Worm (Caenorhabditis elegans) whole organism, L1 larva: ENCODE results near the gene Y119D3B.12.
A peak's percentile ranks its signal among the peaks of the same experiment; 100 is the strongest.

ENCODE experiments used
- C16A3.4 ChIP-seq: fragments of 150-350 bp; optimal IDR thresholded peaks from 2 replicates; lab custom pipeline; 2014; ENCODE audit warnings: missing biosample characterization, missing genetic modification characterization
- F16B12.6 ChIP-seq: fragments of 150-350 bp; optimal IDR thresholded peaks from 2 replicates; lab custom pipeline; 2014; ENCODE audit warnings: missing biosample characterization, missing genetic modification characterization
- Y116A8C.19 ChIP-seq: sonication (generic microtip); optimal IDR thresholded peaks from 2 replicates; lab custom pipeline; 2016; ENCODE audit warnings: missing compliant biosample characterization, missing genetic modification characterization, borderline replicate concordance
- aha-1 ChIP-seq: fragments of 150-350 bp; optimal IDR thresholded peaks from 2 replicates; lab custom pipeline; 2014; ENCODE audit warnings: missing biosample characterization, missing genetic modification characterization
- alr-1 ChIP-seq: fragments of 200-800 bp; sonication (Bioruptor generic); optimal IDR thresholded peaks from 2 replicates; lab custom pipeline; 2018; ENCODE audit warnings: borderline replicate concordance, mild to moderate bottlenecking, missing genetic modification characterization, missing compliant biosample characterization
- ceh-82 ChIP-seq, 3 experiments: fragments of 150-350 bp in 1 of 3; sonication (generic microtip) in 2 of 3; optimal IDR thresholded peaks; 2 replicates each; lab custom pipeline; 2014 to 2017; ENCODE audit warnings: missing biosample characterization in 3 of 3, missing genetic modification characterization in 3 of 3
- ceh-88 ChIP-seq: fragments of 200-800 bp; sonication (Bioruptor generic); IDR thresholded peaks from 2 replicates; pipeline ENCODE4 v1.3.6; 2022; ENCODE audit warnings: missing genetic modification characterization, missing compliant biosample characterization
- dpl-1 ChIP-seq, 3 experiments: fragments of 150-350 bp in 2 of 3; sonication (generic microtip) in 1 of 3; optimal IDR thresholded peaks; 2 replicates each; lab custom pipeline; 2014 to 2017; ENCODE audit warnings: missing biosample characterization in 3 of 3, missing genetic modification characterization in 3 of 3, missing genetic modification reagents in 3 of 3
- dsc-1 ChIP-seq: sonication (generic microtip); optimal IDR thresholded peaks from 2 replicates; lab custom pipeline; 2016; ENCODE audit warnings: mild to moderate bottlenecking, missing genetic modification characterization, missing compliant biosample characterization
- efl-1 ChIP-seq, 4 experiments: fragments of 150-350 bp; optimal IDR thresholded peaks in 3 of 4; peaks in 1 of 4; 1 replicate in 1 of 4; 2 replicates in 3 of 4; lab custom pipeline; 2014; ENCODE audit warnings: missing biosample characterization in 2 of 4, missing genetic modification characterization in 2 of 4, missing genetic modification reagents in 2 of 4
- efl-3 ChIP-seq: fragments of 200-800 bp; sonication (Bioruptor generic); optimal IDR thresholded peaks from 2 replicates; lab custom pipeline; 2018; ENCODE audit warnings: mild to moderate bottlenecking, missing genetic modification characterization, missing compliant biosample characterization
- elt-3 ChIP-seq, 6 experiments: fragments of 150-350 bp in 1 of 6; sonication (generic microtip); optimal IDR thresholded peaks; 2 replicates each; lab custom pipeline; 2017 to 2018; ENCODE audit warnings: missing biosample characterization in 6 of 6, missing genetic modification characterization in 6 of 6, inconsistent platforms in 1 of 6
- ets-5 ChIP-seq: fragments of 200-800 bp; sonication (Bioruptor generic); IDR thresholded peaks from 2 replicates; pipeline ENCODE4 v1.3.6; 2022; ENCODE audit warnings: missing genetic modification characterization, missing compliant biosample characterization
- fkh-10 ChIP-seq: sonication (generic microtip); optimal IDR thresholded peaks from 2 replicates; lab custom pipeline; 2017; ENCODE audit warnings: missing biosample characterization, missing genetic modification reagents, missing genetic modification characterization
- fkh-8 ChIP-seq: sonication (generic microtip); optimal IDR thresholded peaks from 2 replicates; lab custom pipeline; 2016; ENCODE audit warnings: mild to moderate bottlenecking, missing genetic modification characterization, missing compliant biosample characterization
- fos-1 ChIP-seq: fragments of 150-350 bp; optimal IDR thresholded peaks from 2 replicates; lab custom pipeline; 2014; ENCODE audit warnings: missing biosample characterization, missing genetic modification characterization
- hpl-2 ChIP-seq: fragments of 150-350 bp; optimal IDR thresholded peaks from 2 replicates; lab custom pipeline; 2014; ENCODE audit warnings: missing biosample characterization, missing genetic modification reagents, missing genetic modification characterization
- isw-1 ChIP-seq: fragments of 200-800 bp; sonication (Bioruptor generic); IDR thresholded peaks from 2 replicates; pipeline ENCODE4 v1.3.6; 2022; ENCODE audit warnings: missing genetic modification characterization, missing compliant biosample characterization
- jun-1 ChIP-seq: fragments of 150-350 bp; optimal IDR thresholded peaks from 2 replicates; lab custom pipeline; 2014; ENCODE audit warnings: missing biosample characterization, missing genetic modification reagents, missing genetic modification characterization
- lin-13 ChIP-seq: fragments of 150-350 bp; optimal IDR thresholded peaks from 2 replicates; lab custom pipeline; 2014; ENCODE audit warnings: missing biosample characterization, missing genetic modification reagents, missing genetic modification characterization
- lin-35 ChIP-seq, 2 experiments: fragments of 150-350 bp; optimal IDR thresholded peaks; 2 replicates each; lab custom pipeline; 2014; ENCODE audit warnings: missing biosample characterization in 2 of 2, missing genetic modification characterization in 2 of 2, missing genetic modification reagents in 2 of 2
- lin-39 ChIP-seq: fragments of 150-350 bp; optimal IDR thresholded peaks from 2 replicates; lab custom pipeline; 2014; ENCODE audit warnings: missing biosample characterization, missing genetic modification reagents, missing genetic modification characterization
- lsy-2 ChIP-seq, 2 experiments: fragments of 150-350 bp; optimal IDR thresholded peaks; 2 replicates each; lab custom pipeline; 2014; ENCODE audit warnings: missing biosample characterization in 2 of 2, missing genetic modification characterization in 2 of 2
- mep-1 ChIP-seq: fragments of 150-350 bp; optimal IDR thresholded peaks from 2 replicates; lab custom pipeline; 2014; ENCODE audit warnings: missing biosample characterization, missing genetic modification characterization
- nhr-12 ChIP-seq: sonication (generic microtip); optimal IDR thresholded peaks from 2 replicates; lab custom pipeline; 2017; ENCODE audit warnings: missing biosample characterization, missing genetic modification characterization
- nhr-19 ChIP-seq: fragments of 200-800 bp; sonication (Bioruptor generic); conservative IDR thresholded peaks from 2 replicates; pipeline ENCODE4 v1.3.6; 2022; ENCODE audit warnings: missing genetic modification characterization, missing compliant biosample characterization
- nhr-20 ChIP-seq: sonication (generic microtip); optimal IDR thresholded peaks from 2 replicates; lab custom pipeline; 2016; ENCODE audit warnings: mild to moderate bottlenecking, missing genetic modification characterization, missing compliant biosample characterization
- nhr-237 ChIP-seq: fragments of 150-350 bp; optimal IDR thresholded peaks from 2 replicates; lab custom pipeline; 2014; ENCODE audit warnings: missing biosample characterization, missing genetic modification characterization
- nhr-28 ChIP-seq: fragments of 150-350 bp; optimal IDR thresholded peaks from 2 replicates; lab custom pipeline; 2014; ENCODE audit warnings: missing biosample characterization, missing genetic modification characterization
- nhr-47 ChIP-seq: sonication (generic microtip); optimal IDR thresholded peaks from 2 replicates; lab custom pipeline; 2016; ENCODE audit warnings: mild to moderate bottlenecking, missing genetic modification characterization, moderate library complexity, missing compliant biosample characterization
- nhr-71 ChIP-seq: sonication (generic microtip); optimal IDR thresholded peaks from 2 replicates; lab custom pipeline; 2016; ENCODE audit warnings: mild to moderate bottlenecking, missing genetic modification characterization, moderate library complexity, missing compliant biosample characterization
- nhr-76 ChIP-seq: sonication (generic microtip); optimal IDR thresholded peaks from 2 replicates; lab custom pipeline; 2017; ENCODE audit warnings: missing biosample characterization, missing genetic modification characterization
- nhr-77 ChIP-seq: fragments of 150-350 bp; optimal IDR thresholded peaks from 2 replicates; lab custom pipeline; 2014; ENCODE audit warnings: missing biosample characterization, missing genetic modification characterization
- nhr-84 ChIP-seq: sonication (generic microtip); optimal IDR thresholded peaks from 2 replicates; lab custom pipeline; 2017; ENCODE audit warnings: missing biosample characterization, missing genetic modification characterization
- nhr-90 ChIP-seq: sonication (generic microtip); optimal IDR thresholded peaks from 2 replicates; lab custom pipeline; 2016; ENCODE audit warnings: mild to moderate bottlenecking, missing genetic modification characterization, missing compliant biosample characterization; ENCODE audit not compliant: poor library complexity
- pag-3 ChIP-seq: sonication (generic microtip); optimal IDR thresholded peaks from 2 replicates; lab custom pipeline; 2017; ENCODE audit warnings: missing genetic modification characterization, mild to moderate bottlenecking, missing compliant biosample characterization, antibody characterized with exemption, borderline replicate concordance; ENCODE audit not compliant: insufficient read depth
- rnt-1 ChIP-seq: sonication (generic microtip); optimal IDR thresholded peaks from 2 replicates; lab custom pipeline; 2016; ENCODE audit warnings: mild to moderate bottlenecking, missing genetic modification characterization, moderate library complexity, missing compliant biosample characterization
- snu-23 ChIP-seq: sonication (generic microtip); optimal IDR thresholded peaks from 2 replicates; lab custom pipeline; 2016; ENCODE audit warnings: missing genetic modification characterization, missing compliant biosample characterization
- sup-37 ChIP-seq: fragments of 200-800 bp; sonication (Bioruptor generic); optimal IDR thresholded peaks from 2 replicates; lab custom pipeline; 2018; ENCODE audit warnings: mild to moderate bottlenecking, missing genetic modification characterization, missing compliant biosample characterization
- swsn-7 ChIP-seq: sonication (generic microtip); optimal IDR thresholded peaks from 2 replicates; lab custom pipeline; 2016; ENCODE audit warnings: missing genetic modification characterization, missing compliant biosample characterization
- tbx-2 ChIP-seq: sonication (generic microtip); optimal IDR thresholded peaks from 2 replicates; lab custom pipeline; 2016; ENCODE audit warnings: missing genetic modification characterization, missing compliant biosample characterization
- tlp-1 ChIP-seq: fragments of 150-350 bp; optimal IDR thresholded peaks from 2 replicates; lab custom pipeline; 2014; ENCODE audit warnings: missing biosample characterization, missing genetic modification characterization
- unc-98 ChIP-seq: fragments of 200-800 bp; sonication (Bioruptor generic); IDR thresholded peaks from 2 replicates; pipeline ENCODE4 v1.3.6; 2022; ENCODE audit warnings: missing genetic modification characterization, missing compliant biosample characterization
- zip-4 ChIP-seq: fragments of 200-800 bp; sonication (Bioruptor generic); optimal IDR thresholded peaks from 2 replicates; lab custom pipeline; 2018; ENCODE audit warnings: mild to moderate bottlenecking, missing genetic modification characterization, moderate library complexity, missing compliant biosample characterization
- ztf-4 ChIP-seq: fragments of 150-350 bp; optimal IDR thresholded peaks from 2 replicates; lab custom pipeline; 2014; ENCODE audit warnings: missing biosample characterization, missing genetic modification characterization

Y119D3B.12 gene

DNA sequence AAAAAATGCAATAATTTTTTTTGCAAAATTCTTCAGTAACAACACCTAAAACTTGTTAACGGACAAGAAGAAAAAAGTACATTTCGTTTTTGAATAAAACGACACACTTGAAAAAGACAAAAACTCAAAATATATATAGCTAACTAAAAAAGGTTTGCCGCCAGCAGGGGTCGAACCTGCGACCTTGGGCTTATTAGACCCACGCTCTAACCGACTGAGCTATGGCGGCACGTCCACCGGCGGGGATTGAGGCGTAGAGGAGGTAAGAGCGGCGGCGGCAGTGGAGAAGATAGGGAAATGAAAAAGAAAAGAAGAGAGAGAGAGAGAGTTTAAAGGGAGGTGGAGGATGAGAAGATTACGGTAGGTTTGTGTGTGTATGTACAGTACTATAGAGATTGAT, 15.9 kb downstream of the Y119D3B.12 start:
- no peak for TF ChIP-seq nhr-77
- no peak for TF ChIP-seq isw-1 (GFP tag; lab: Robert Waterston, UW)
- peak in 1 of 2 experiments; percentile 17 for TF ChIP-seq lsy-2 (tag; optimal IDR thresholded peaks at IDR 0.05; lab: Kevin White, UChicago)
- no peak for TF ChIP-seq dpl-1 (GFP tag; optimal IDR thresholded peaks at IDR 0.05; lab: Kevin White, UChicago)
- peak; percentile 10 for TF ChIP-seq dsc-1 (tag; lab: Kevin White, UChicago)
- no peak for TF ChIP-seq fos-1 (tag; lab: Kevin White, UChicago)
- no peak for TF ChIP-seq alr-1 (tag; lab: Kevin White, UChicago)
- no peak for TF ChIP-seq nhr-19 (GFP tag; lab: Robert Waterston, UW)
- TF ChIP-seq ceh-88 (GFP tag; lab: Robert Waterston, UW), result no peak
- TF ChIP-seq F16B12.6 (tag; lab: Kevin White, UChicago), result no peak
- no peak for TF ChIP-seq zip-4 (GFP tag; lab: Kevin White, UChicago)
- TF ChIP-seq snu-23 (GFP tag; lab: Kevin White, UChicago), result peak; percentile 25
- no peak for TF ChIP-seq fkh-10 (GFP tag; lab: Kevin White, UChicago)
- TF ChIP-seq mep-1, result peak; percentile 29
- TF ChIP-seq pag-3 (tag; lab: Kevin White, UChicago), result no peak
- TF ChIP-seq ceh-82 (tag; optimal IDR thresholded peaks at IDR 0.05; lab: Kevin White, UChicago), result no peak
- TF ChIP-seq C16A3.4, result no peak
- TF ChIP-seq unc-98 (GFP tag; lab: Robert Waterston, UW), result no peak
- no peak for TF ChIP-seq efl-3 (GFP tag; lab: Kevin White, UChicago)
- peak; percentile 33 for TF ChIP-seq rnt-1
- no peak for TF ChIP-seq nhr-28 (tag; lab: Kevin White, UChicago)
- no peak for TF ChIP-seq tlp-1 (tag; lab: Kevin White, UChicago)
- TF ChIP-seq nhr-237 (tag; lab: Kevin White, UChicago), result no peak
- no peak for TF ChIP-seq efl-1 (optimal IDR thresholded peaks at IDR 0.05; lab: Kevin White, UChicago)
- peak; percentile 12 to 59 for TF ChIP-seq efl-1 (GFP tag; optimal IDR thresholded peaks at IDR 0.05 in 1 of 2; lab: Kevin White, UChicago)
- TF ChIP-seq lin-35 (GFP tag; optimal IDR thresholded peaks at IDR 0.05; lab: Kevin White, UChicago), result peak in 1 of 2 experiments; percentile 11
- TF ChIP-seq jun-1 (tag; lab: Kevin White, UChicago), result no peak
- TF ChIP-seq fkh-8 (tag; lab: Kevin White, UChicago), result no peak
- TF ChIP-seq sup-37, result no peak
- TF ChIP-seq nhr-20 (tag; lab: Kevin White, UChicago), result peak; percentile 2
- no peak for TF ChIP-seq ets-5 (GFP tag; lab: Robert Waterston, UW)
- no peak for TF ChIP-seq ztf-4 (tag; lab: Kevin White, UChicago)
- no peak for TF ChIP-seq elt-3 (tag; optimal IDR thresholded peaks at IDR 0.05; lab: Kevin White, UChicago)
- peak; percentile 3 for TF ChIP-seq lin-13
- no peak for TF ChIP-seq Y116A8C.19 (tag; lab: Kevin White, UChicago)
- TF ChIP-seq nhr-47 (tag; lab: Kevin White, UChicago), result peak; percentile 22
- no peak for TF ChIP-seq lin-39 (tag; lab: Kevin White, UChicago)
- no peak for TF ChIP-seq nhr-84
- TF ChIP-seq nhr-71 (tag; lab: Kevin White, UChicago), result peak; percentile 36
- TF ChIP-seq tbx-2 (tag; lab: Kevin White, UChicago), result no peak
- no peak for TF ChIP-seq nhr-76 (tag; lab: Kevin White, UChicago)
- TF ChIP-seq aha-1 (tag; lab: Kevin White, UChicago), result no peak
- no peak for TF ChIP-seq nhr-12 (tag; lab: Kevin White, UChicago)
- TF ChIP-seq hpl-2 (GFP tag; lab: Kevin White, UChicago), result no peak
- peak; percentile 24 for TF ChIP-seq nhr-90 (tag; lab: Kevin White, UChicago)
- no peak for TF ChIP-seq swsn-7 (tag; lab: Kevin White, UChicago)
